Worm (Caenorhabditis elegans): ENCODE data around the gene kin-4.

Gene kin-4

DNA sequence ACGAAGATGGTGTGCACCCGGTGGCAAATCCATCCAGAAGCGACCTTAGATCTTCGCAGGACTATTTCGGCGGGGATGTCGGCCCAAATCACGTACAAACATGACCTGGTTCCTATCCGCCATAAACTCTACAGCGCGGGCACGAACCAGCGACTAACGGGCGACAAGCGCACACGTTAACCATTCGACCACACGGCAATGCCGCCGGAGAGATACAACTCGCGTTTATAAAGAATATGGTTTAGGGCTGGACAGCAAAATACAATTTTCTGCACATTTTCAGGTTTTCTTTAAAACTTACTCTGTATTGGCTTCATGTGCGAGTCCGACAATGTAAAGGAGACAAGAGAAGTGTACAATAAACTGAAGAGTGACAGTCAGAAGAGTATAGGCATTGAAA lies 48.5 kb downstream of the kin-4 start (continued):
- peak; percentile 90 for TF ChIP-seq ceh-27 (GFP tag; optimal IDR thresholded peaks at IDR 0.05)
- TF ChIP-seq hmg-1.2 (GFP tag; IDR thresholded peaks at IDR 0.05) = peak; percentile 79
- TF ChIP-seq chd-7 (tag; optimal IDR thresholded peaks at IDR 0.05) = peak; percentile 89
- peak; percentile 78; the same call in 1 of the 2 replicates for TF ChIP-seq C17E4.6 (GFP tag; IDR thresholded peaks at IDR 0.05)
- TF ChIP-seq fkh-3 (tag; optimal IDR thresholded peaks at IDR 0.05) = peak; percentile 90
- peak; percentile 95 for TF ChIP-seq F37B4.10 (GFP tag; IDR thresholded peaks at IDR 0.05)
- peak; percentile 97 for TF ChIP-seq die-1 (tag; optimal IDR thresholded peaks at IDR 0.05)
- 0 out of 2 replicates have a peak, but pooled peaks have one; percentile 91 for TF ChIP-seq bed-1 (GFP tag; IDR thresholded peaks at IDR 0.05)
- peak; percentile 72 for TF ChIP-seq akir-1 (GFP tag; optimal IDR thresholded peaks at IDR 0.05)
- TF ChIP-seq rec-8 (tag; optimal IDR thresholded peaks at IDR 0.05) = peak; percentile 76 to 97
- peak; percentile 98 for TF ChIP-seq zim-3 (tag; optimal IDR thresholded peaks at IDR 0.05)
- TF ChIP-seq Y53F4B.3 (GFP tag; IDR thresholded peaks at IDR 0.05) = no peak
- 0 out of 2 replicates have a peak, but pooled peaks have one; percentile 44 for TF ChIP-seq madf-3 (GFP tag; IDR thresholded peaks at IDR 0.05)
- TF ChIP-seq pha-4 (tag; optimal IDR thresholded peaks at IDR 0.05) = no peak
- peak; percentile 95 for TF ChIP-seq ztf-28 (GFP tag; IDR thresholded peaks at IDR 0.05)
- peak; percentile 83 for TF ChIP-seq ztf-18 (tag; optimal IDR thresholded peaks at IDR 0.05)
- peak; percentile 70; the same call in 1 of the 2 replicates for TF ChIP-seq Y95B8A.8 (GFP tag; IDR thresholded peaks at IDR 0.05)
- TF ChIP-seq cebp-2 (GFP tag; IDR thresholded peaks at IDR 0.05) = peak; percentile 97
- TF ChIP-seq tbx-9 (tag; optimal IDR thresholded peaks at IDR 0.05; ENCODE audit: borderline replicate concordance) = peak; percentile 53
- 0 out of 2 replicates have a peak, but pooled peaks have one; percentile 45 for TF ChIP-seq Y79H2A.3 (GFP tag; conservative IDR thresholded peaks at IDR 0.05)
- peak; percentile 87 for TF ChIP-seq mes-4 (tag; optimal IDR thresholded peaks at IDR 0.05)
- no peak for TF ChIP-seq nfya-1 (tag; optimal IDR thresholded peaks at IDR 0.05; ENCODE audit: borderline replicate concordance, insufficient read depth)
- TF ChIP-seq let-607 (tag; optimal IDR thresholded peaks at IDR 0.05) = peak; percentile 56 to 66
- TF ChIP-seq F22D6.2 (tag; optimal IDR thresholded peaks at IDR 0.05) = peak; percentile 70
- TF ChIP-seq egrh-3 (GFP tag; IDR thresholded peaks at IDR 0.05) = peak; percentile 50
- TF ChIP-seq cebp-1 (GFP tag; IDR thresholded peaks at IDR 0.05) = no peak
- TF ChIP-seq cebp-1 (tag; optimal IDR thresholded peaks at IDR 0.05) = peak; percentile 84
- TF ChIP-seq lin-35 (GFP tag; optimal IDR thresholded peaks at IDR 0.05) = peak in 1 of 3 experiments; percentile 40
- peak; percentile 72 for TF ChIP-seq him-1 (tag; optimal IDR thresholded peaks at IDR 0.05)
- TF ChIP-seq sdz-38 (tag; optimal IDR thresholded peaks at IDR 0.05) = peak; percentile 69
- peak; percentile 86 for TF ChIP-seq F49E8.2 (tag; optimal IDR thresholded peaks at IDR 0.05; ENCODE audit: insufficient read depth)
- no peak for TF ChIP-seq unc-62 (GFP tag; optimal IDR thresholded peaks at IDR 0.05)
- TF ChIP-seq F57A8.1 (GFP tag; optimal IDR thresholded peaks at IDR 0.05) = peak; percentile 96
- TF ChIP-seq F10E7.11 (tag; optimal IDR thresholded peaks at IDR 0.05) = peak; percentile 75
- 0 out of 2 replicates have a peak, but pooled peaks have one; percentile 7 for TF ChIP-seq aptf-2 (GFP tag; conservative IDR thresholded peaks at IDR 0.05)
- TF ChIP-seq rcor-1 (GFP tag; IDR thresholded peaks at IDR 0.05) = peak; percentile 86
- peak; percentile 83 for TF ChIP-seq lin-54 (GFP tag; optimal IDR thresholded peaks at IDR 0.05)
- no peak for TF ChIP-seq lag-1 (GFP tag; IDR thresholded peaks at IDR 0.05)

DNA sequence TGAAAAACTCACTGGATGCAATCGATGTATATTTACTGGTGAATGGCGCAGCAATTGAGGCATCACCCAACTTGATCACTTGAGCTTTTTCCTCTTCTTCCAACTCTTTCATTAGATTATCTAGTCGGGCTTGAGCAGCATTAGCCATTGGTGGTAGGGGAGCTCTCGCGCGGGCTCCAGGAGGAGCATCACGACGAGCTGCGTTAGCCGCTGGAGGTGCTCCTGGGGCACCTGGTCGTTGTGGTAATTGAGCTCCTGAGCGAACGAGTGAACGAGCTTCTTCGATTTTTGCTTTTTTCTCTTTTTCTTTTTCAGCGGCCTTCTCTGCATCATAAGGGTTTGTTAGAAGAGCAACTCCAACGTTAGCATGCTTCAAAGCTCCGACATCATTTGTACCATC lies 49.5 kb downstream of the kin-4 start:
- TF ChIP-seq nhr-80 (tag; optimal IDR thresholded peaks at IDR 0.05) (no peak), zfh-2 (GFP tag; conservative IDR thresholded peaks at IDR 0.05) (peak; percentile 78)
